Worm (Caenorhabditis elegans): ENCODE measurements around the gene srh-62.

DNA sequence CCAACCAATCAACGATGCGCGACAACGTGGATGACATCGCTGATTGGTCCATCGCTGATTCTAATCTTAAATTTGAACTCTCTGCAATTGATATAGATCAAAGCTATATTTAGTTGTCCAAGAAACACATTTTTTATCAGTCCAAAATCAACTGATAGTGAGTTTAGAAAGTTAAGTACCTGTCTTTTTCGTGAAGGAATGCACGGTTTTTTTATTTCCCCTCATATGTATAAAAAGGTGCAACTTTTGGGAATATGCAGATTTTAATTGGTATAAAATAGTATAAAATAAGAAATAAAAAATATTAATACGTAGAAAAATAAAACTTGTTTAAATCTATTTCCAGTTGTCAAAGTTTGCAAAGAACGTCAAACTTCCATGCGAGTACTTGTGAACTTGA is 15.5 kb upstream of the srh-62 start, which contains the start of gene Y39D8A.1:
- TF ChIP-seq aha-1 (tag; optimal IDR thresholded peaks at IDR 0.05), result no peak
- no peak for TF ChIP-seq tbx-2 (tag; optimal IDR thresholded peaks at IDR 0.05)
- no peak for TF ChIP-seq fos-1 (tag; optimal IDR thresholded peaks at IDR 0.05)
- TF ChIP-seq rnt-1 (tag; optimal IDR thresholded peaks at IDR 0.05), result no peak
